Worm (Caenorhabditis elegans) whole organism, late embryonic: Measurements from ENCODE around the gene acdh-12.

Experiments used
- C38D4.7 ChIP-seq: fragments of 200-800 bp; sonication (Bioruptor generic); optimal IDR thresholded peaks from 2 replicates; lab custom pipeline; 2018; ENCODE audit warnings: mild to moderate bottlenecking, missing genetic modification characterization, moderate library complexity, missing compliant biosample characterization
- K02D7.2 ChIP-seq: sonication (generic microtip); optimal IDR thresholded peaks from 2 replicates; lab custom pipeline; 2017; ENCODE audit warnings: mild to moderate bottlenecking, missing genetic modification characterization, missing compliant biosample characterization
- ama-1 ChIP-seq: fragments of 150-350 bp; optimal IDR thresholded peaks from 2 replicates; lab custom pipeline; 2014
- dve-1 ChIP-seq: sonication (generic microtip); optimal IDR thresholded peaks from 2 replicates; lab custom pipeline; 2017; ENCODE audit warnings: antibody characterized with exemption, mild to moderate bottlenecking, missing genetic modification characterization, missing compliant biosample characterization
- eyg-1 ChIP-seq: sonication (generic microtip); optimal IDR thresholded peaks from 2 replicates; lab custom pipeline; 2016; ENCODE audit warnings: missing genotype, missing genetic modification characterization, missing compliant biosample characterization
- fkh-10 ChIP-seq: fragments of 150-350 bp; optimal IDR thresholded peaks from 2 replicates; lab custom pipeline; 2014; ENCODE audit warnings: missing biosample characterization, missing genetic modification reagents, missing genetic modification characterization
- hlh-15 ChIP-seq: sonication (generic microtip); optimal IDR thresholded peaks from 2 replicates; lab custom pipeline; 2016; ENCODE audit warnings: missing genetic modification characterization, missing compliant biosample characterization
- mec-3 ChIP-seq: sonication (generic microtip); optimal IDR thresholded peaks from 2 replicates; lab custom pipeline; 2016; ENCODE audit warnings: borderline replicate concordance, missing genetic modification characterization, missing compliant biosample characterization
- nfya-1 ChIP-seq: sonication (generic microtip); optimal IDR thresholded peaks from 2 replicates; lab custom pipeline; 2017; ENCODE audit warnings: missing genetic modification characterization, mild to moderate bottlenecking, missing compliant biosample characterization, antibody characterized with exemption, moderate library complexity
- nhr-11 ChIP-seq: fragments of 150-350 bp; optimal IDR thresholded peaks from 2 replicates; lab custom pipeline; 2014; ENCODE audit warnings: missing biosample characterization, missing genetic modification characterization
- pag-3 ChIP-seq: sonication (generic microtip); optimal IDR thresholded peaks from 2 replicates; lab custom pipeline; 2016; ENCODE audit warnings: missing compliant biosample characterization, missing genetic modification characterization, borderline replicate concordance
- tbx-7 ChIP-seq: sonication (generic microtip); optimal IDR thresholded peaks from 2 replicates; lab custom pipeline; 2016; ENCODE audit warnings: missing genotype, missing genetic modification characterization, missing compliant biosample characterization

DNA sequence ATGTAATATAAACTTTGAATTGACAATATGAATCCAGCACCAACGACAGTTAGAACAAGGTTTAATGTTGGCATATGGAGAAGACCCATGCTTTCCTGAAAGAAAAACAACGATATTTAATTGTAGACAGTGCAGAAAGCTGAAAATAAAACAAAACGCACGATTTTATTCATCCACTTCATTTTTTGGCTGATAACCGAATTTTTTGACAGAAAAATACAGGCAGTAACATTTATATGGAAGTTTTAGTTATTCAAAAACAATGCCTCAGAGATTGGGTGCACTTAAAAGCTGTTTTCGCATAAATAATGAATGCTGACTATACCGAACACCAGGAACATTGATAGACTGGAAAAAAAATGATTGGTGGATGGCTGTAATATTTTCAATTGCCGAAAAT lies 29.7 kb downstream of the acdh-12 start, which contains the start of gene mfsd-13.2:
- TF ChIP-seq pag-3 (tag; lab: Kevin White, UChicago) (no peak), eyg-1 (tag; lab: Kevin White, UChicago) (no peak), hlh-15 (tag; lab: Kevin White, UChicago) (no peak), nhr-11 (tag; lab: Kevin White, UChicago) (no peak), fkh-10 (GFP tag; lab: Kevin White, UChicago) (no peak), tbx-7 (tag; lab: Kevin White, UChicago) (no peak), nfya-1 (tag; lab: Kevin White, UChicago) (no peak), C38D4.7 (GFP tag; lab: Kevin White, UChicago) (no peak), K02D7.2 (tag; lab: Kevin White, UChicago) (no peak), ama-1 (lab: Kevin White, UChicago) (no peak), mec-3 (tag; lab: Kevin White, UChicago) (no peak), dve-1 (tag; lab: Kevin White, UChicago) (no peak)
